Fruit fly (Drosophila melanogaster): ENCODE data around the gene CG7519.

CG7519 gene

DNA sequence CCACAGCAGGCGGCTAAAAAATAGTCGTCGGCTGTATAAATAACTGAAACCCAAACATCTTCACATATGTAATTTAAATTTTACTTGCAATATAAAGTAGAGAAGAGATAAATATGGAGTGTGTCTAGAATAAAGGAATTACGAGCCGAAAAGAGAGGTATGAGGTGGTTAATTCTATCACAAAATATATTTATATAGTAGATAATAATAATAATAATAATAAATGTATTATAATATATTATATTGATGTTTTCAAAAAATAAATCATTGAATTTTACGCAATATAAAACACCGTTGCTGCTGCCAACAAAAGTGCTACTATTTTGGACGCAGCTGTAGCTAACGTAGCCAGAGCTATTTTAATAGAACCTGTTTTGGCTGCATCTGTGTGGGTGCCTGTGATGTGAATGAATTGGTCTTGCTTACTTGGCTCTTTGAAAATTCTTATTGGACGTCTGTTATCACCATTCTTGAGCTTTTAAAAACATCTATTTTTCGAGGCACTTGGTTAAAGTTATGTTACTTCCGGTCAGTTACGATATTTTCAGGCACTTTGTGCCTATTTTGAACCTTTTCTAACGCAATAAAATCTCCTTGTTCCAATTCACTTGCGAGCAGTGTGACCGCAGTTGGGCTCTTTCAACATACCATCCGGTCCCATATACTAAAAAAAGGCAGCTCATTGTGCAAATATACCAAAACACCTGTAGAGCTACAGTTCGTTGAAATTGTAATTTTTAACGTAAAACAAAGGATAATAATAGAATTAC, 4.2 kb downstream of the CG7519 start, which contains the start of gene Hr78 (continued):
- TF ChIP-seq CG34406 (GFP tag; optimal IDR thresholded peaks at IDR 0.05) (peak; percentile 89), Eip93F (GFP tag; optimal IDR thresholded peaks at IDR 0.05) (no peak), CG10669 (GFP tag; optimal IDR thresholded peaks at IDR 0.05) (peak; percentile 73), Hr4 (GFP tag; optimal IDR thresholded peaks at IDR 0.05) (no peak), CG16779 (tag; optimal IDR thresholded peaks at IDR 0.05) (peak; percentile 84), esn (GFP tag; optimal IDR thresholded peaks at IDR 0.05) (peak; percentile 76), CG6808 (GFP tag; optimal IDR thresholded peaks at IDR 0.05) (peak; percentile 80), pdm3 (GFP tag; optimal IDR thresholded peaks at IDR 0.05) (peak; percentile 29), lz (GFP tag; optimal IDR thresholded peaks at IDR 0.05) (peak; percentile 33), CG8319 (GFP tag; optimal IDR thresholded peaks at IDR 0.05) (peak; percentile 44), dsx (GFP tag; optimal IDR thresholded peaks at IDR 0.05; ENCODE audit: poor library complexity, severe bottlenecking) (peak; percentile 80), CG3032 (tag; optimal IDR thresholded peaks at IDR 0.05) (peak; percentile 80), fkh (GFP tag; optimal IDR thresholded peaks at IDR 0.05) (peak; percentile 28), CG32006 (GFP tag; optimal IDR thresholded peaks at IDR 0.05) (peak; percentile 92), dac (GFP tag; optimal IDR thresholded peaks at IDR 0.05) (no peak), acj6 (GFP tag; optimal IDR thresholded peaks at IDR 0.05) (peak; percentile 79), CG6792 (GFP tag; optimal IDR thresholded peaks at IDR 0.05) (peak; percentile 76), OdsH (GFP tag; optimal IDR thresholded peaks at IDR 0.05) (peak; percentile 76), salr (GFP tag; optimal IDR thresholded peaks at IDR 0.05) (no peak), Met (GFP tag; optimal IDR thresholded peaks at IDR 0.05) (peak; percentile 59), ss (GFP tag; optimal IDR thresholded peaks at IDR 0.05) (peak in 1 of 2 experiments; percentile 84), CG7368 (GFP tag; optimal IDR thresholded peaks at IDR 0.05) (peak; percentile 57), achi (GFP tag; optimal IDR thresholded peaks at IDR 0.05) (peak; percentile 88)

- TF ChIP-seq vri (GFP tag; optimal IDR thresholded peaks at IDR 0.05) = peak; percentile 7
Measured at dm6 chr3L:21498450-21499027, 5.7 kb downstream of the CG7519 start.

DNA sequence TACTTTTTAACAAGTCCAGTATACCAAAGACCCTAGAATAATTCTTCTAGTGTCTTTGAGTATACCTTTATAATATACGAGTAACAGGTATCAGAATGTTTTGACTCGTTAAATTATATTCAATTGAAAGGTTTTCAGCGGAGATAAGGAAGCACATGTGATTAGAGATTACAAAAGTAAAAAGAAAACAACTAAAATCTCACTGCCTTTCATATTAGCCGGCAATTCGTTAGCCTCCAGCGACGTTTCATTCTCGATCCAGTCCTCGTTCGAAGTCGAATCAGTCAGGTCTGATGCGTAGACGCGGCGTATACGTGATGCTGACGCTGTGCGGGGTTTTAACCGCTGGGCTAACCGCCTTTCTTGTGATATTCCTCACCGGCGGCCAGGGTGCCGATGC, 8.3 kb downstream of the CG7519 start, which contains the start of gene Est-Q:
Gene Est-Q, plus strand, starts transcription at position 250 of the 400 bp plus-strand sequence.
- TF ChIP-seq cyc (GFP tag; optimal IDR thresholded peaks at IDR 0.05) = no peak
- no peak for TF ChIP-seq Eip93F (GFP tag; optimal IDR thresholded peaks at IDR 0.05)
- no peak for TF ChIP-seq fd59A (GFP tag; optimal IDR thresholded peaks at IDR 0.05)
- peak; percentile 24 for TF ChIP-seq vri (GFP tag; optimal IDR thresholded peaks at IDR 0.05)
- no peak for TF ChIP-seq CG32006 (GFP tag; optimal IDR thresholded peaks at IDR 0.05)
- no peak for TF ChIP-seq CG6808 (GFP tag; optimal IDR thresholded peaks at IDR 0.05)

dm6 chr3L:21501928-21502327, 9.0 kb downstream of the CG7519 start:
- TF ChIP-seq CG15336 (GFP tag; IDR thresholded peaks at IDR 0.05) = 0 out of 2 replicates have a peak, but pooled peaks have one; percentile 12
- peak; percentile 49 for TF ChIP-seq vri (GFP tag; optimal IDR thresholded peaks at IDR 0.05)
- TF ChIP-seq CG3919 (GFP tag; optimal IDR thresholded peaks at IDR 0.05) = no peak
- peak; percentile 2 for TF ChIP-seq lz (GFP tag; optimal IDR thresholded peaks at IDR 0.05)
- TF ChIP-seq Hr39 (GFP tag; optimal IDR thresholded peaks at IDR 0.05) = peak; percentile 8

DNA sequence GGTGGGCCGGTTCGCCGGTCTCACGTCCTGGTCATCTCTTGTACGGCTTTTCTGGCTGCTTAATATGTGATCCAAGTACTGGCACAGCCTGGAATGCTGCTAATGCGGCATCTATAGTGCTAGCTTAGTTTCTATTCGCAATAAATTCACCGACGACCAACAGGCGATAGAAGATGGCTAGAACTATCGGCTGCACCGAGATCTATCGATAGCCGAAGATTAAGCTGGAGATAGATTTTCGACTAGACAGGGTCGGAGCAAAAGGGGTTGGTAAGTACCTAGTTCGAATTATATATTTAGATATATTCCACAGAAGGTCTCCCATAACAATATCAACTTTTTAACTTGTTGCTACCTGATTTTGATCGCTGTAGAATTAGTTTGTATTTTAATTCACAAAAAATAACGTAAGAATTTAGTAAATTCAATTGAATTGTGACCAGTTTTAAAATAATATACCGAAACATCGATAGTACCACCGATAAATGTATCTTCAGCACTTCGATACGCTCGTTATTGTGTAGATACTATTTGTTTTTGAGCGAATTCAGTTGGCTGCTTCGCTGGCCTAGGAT, 14.6 kb downstream of the CG7519 start, which contains the start of the genes Glg1 and M6:
Gene Glg1, minus strand, starts transcription at position 185 of the 575 bp plus-strand sequence.
Gene M6, plus strand, starts transcription at position 499 of the 575 bp plus-strand sequence.
- TF ChIP-seq CG4318 (GFP tag; optimal IDR thresholded peaks at IDR 0.05) = no peak
- TF ChIP-seq CG10669 (GFP tag; optimal IDR thresholded peaks at IDR 0.05) = no peak
- TF ChIP-seq CG6792 (GFP tag; optimal IDR thresholded peaks at IDR 0.05) = peak; percentile 55
- TF ChIP-seq fkh (GFP tag; optimal IDR thresholded peaks at IDR 0.05) = peak; percentile 65
- peak; percentile 66 for TF ChIP-seq Met (GFP tag; optimal IDR thresholded peaks at IDR 0.05)
- TF ChIP-seq Eip75B (GFP tag; optimal IDR thresholded peaks at IDR 0.05) = peak; percentile 15
- peak; percentile 72 for TF ChIP-seq lz (GFP tag; optimal IDR thresholded peaks at IDR 0.05)
- peak; percentile 63 for TF ChIP-seq Smox (GFP tag; optimal IDR thresholded peaks at IDR 0.05)
- peak; percentile 60; the same call in 1 of the 3 replicates for TF ChIP-seq CG6163 (GFP tag; IDR thresholded peaks at IDR 0.05)
- peak; percentile 37 for TF ChIP-seq Sox15 (GFP tag; optimal IDR thresholded peaks at IDR 0.05)
- no peak for TF ChIP-seq ss (GFP tag; optimal IDR thresholded peaks at IDR 0.05)
- peak; percentile 39 for TF ChIP-seq dsx (GFP tag; optimal IDR thresholded peaks at IDR 0.05; ENCODE audit: poor library complexity, severe bottlenecking)
- TF ChIP-seq esn (GFP tag; optimal IDR thresholded peaks at IDR 0.05) = peak; percentile 79
- TF ChIP-seq CG34406 (GFP tag; optimal IDR thresholded peaks at IDR 0.05) = peak; percentile 66
- TF ChIP-seq fd85E (GFP tag; optimal IDR thresholded peaks at IDR 0.05) = no peak
- no peak for TF ChIP-seq CG6854 (GFP tag; optimal IDR thresholded peaks at IDR 0.05)
- no peak for TF ChIP-seq dac (GFP tag; optimal IDR thresholded peaks at IDR 0.05)
- no peak for TF ChIP-seq CG3919 (GFP tag; optimal IDR thresholded peaks at IDR 0.05)
- no peak for TF ChIP-seq svp (GFP tag)
- no peak for TF ChIP-seq spab (GFP tag; optimal IDR thresholded peaks at IDR 0.05)
- TF ChIP-seq vri (GFP tag; optimal IDR thresholded peaks at IDR 0.05) = peak; percentile 34
- TF ChIP-seq CG6808 (GFP tag; optimal IDR thresholded peaks at IDR 0.05) = no peak

Data from whole organism, prepupa.